Worm (Caenorhabditis elegans): Measurements from ENCODE around the gene F02D10.2.

The F02D10.2 gene

DNA sequence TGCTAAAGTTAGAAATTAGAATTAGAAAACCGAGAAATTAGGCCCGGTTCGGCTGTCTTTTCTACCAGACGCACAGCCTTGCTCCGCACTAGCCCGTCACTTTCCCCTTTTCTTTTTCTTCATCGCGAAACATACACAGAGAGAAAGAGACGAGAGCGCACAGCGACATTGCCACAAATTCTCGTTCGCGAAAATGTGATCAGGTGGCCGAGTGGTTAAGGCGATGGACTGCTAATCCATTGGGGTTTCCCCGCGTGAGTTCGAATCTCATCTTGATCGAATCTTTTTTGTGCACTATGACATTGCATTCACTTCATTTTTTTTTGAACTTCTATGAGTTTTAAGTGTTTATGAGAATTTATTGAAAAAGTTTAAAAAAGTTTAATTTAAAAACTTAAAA, 21.2 kb downstream of the F02D10.2 start:
- TF ChIP-seq zip-4 (GFP tag; optimal IDR thresholded peaks at IDR 0.05), result no peak
- TF ChIP-seq mep-1 (tag; optimal IDR thresholded peaks at IDR 0.05), result peak; percentile 35
- TF ChIP-seq nhr-71 (tag; optimal IDR thresholded peaks at IDR 0.05), result peak; percentile 53
- TF ChIP-seq nhr-20 (tag; optimal IDR thresholded peaks at IDR 0.05), result peak; percentile 46
- peak; percentile 5 to 44 for TF ChIP-seq lsy-2 (tag; optimal IDR thresholded peaks at IDR 0.05)
- TF ChIP-seq C04F5.9 (tag; optimal IDR thresholded peaks at IDR 0.05), result no peak
- TF ChIP-seq pqm-1 (tag; optimal IDR thresholded peaks at IDR 0.05), result no peak
- no peak for TF ChIP-seq mab-9 (GFP tag; IDR thresholded peaks at IDR 0.05)
- no peak for TF ChIP-seq unc-98 (GFP tag; IDR thresholded peaks at IDR 0.05)
- peak; percentile 9 to 48 (median 45) for TF ChIP-seq ceh-82 (tag; optimal IDR thresholded peaks at IDR 0.05)
- no peak for TF ChIP-seq ceh-90 (tag; optimal IDR thresholded peaks at IDR 0.05)
- peak; percentile 68 for TF ChIP-seq fkh-10 (GFP tag; optimal IDR thresholded peaks at IDR 0.05)
- peak in 1 of 2 experiments; percentile 45 for TF ChIP-seq lin-35 (GFP tag; optimal IDR thresholded peaks at IDR 0.05)
- peak; percentile 25 for TF ChIP-seq unc-86 (tag; optimal IDR thresholded peaks at IDR 0.05)
- TF ChIP-seq nhr-28 (tag; optimal IDR thresholded peaks at IDR 0.05), result no peak
- peak; percentile 81 for TF ChIP-seq dsc-1 (tag; optimal IDR thresholded peaks at IDR 0.05)
- peak; percentile 29 for TF ChIP-seq nhr-77 (tag; optimal IDR thresholded peaks at IDR 0.05)
- no peak for TF ChIP-seq elt-3 (tag; optimal IDR thresholded peaks at IDR 0.05)
- TF ChIP-seq mdl-1 (tag; optimal IDR thresholded peaks at IDR 0.05), result peak in 1 of 2 experiments; percentile 44
- TF ChIP-seq nhr-85 (tag), result no peak
- peak; percentile 79 for TF ChIP-seq nhr-47 (tag; optimal IDR thresholded peaks at IDR 0.05)
- peak; percentile 43 for TF ChIP-seq egl-13 (tag; optimal IDR thresholded peaks at IDR 0.05)
- no peak for TF ChIP-seq nhr-11 (tag; optimal IDR thresholded peaks at IDR 0.05)
- TF ChIP-seq tbx-2 (tag; optimal IDR thresholded peaks at IDR 0.05), result peak; percentile 48
- TF ChIP-seq nhr-90 (tag; optimal IDR thresholded peaks at IDR 0.05; ENCODE audit: poor library complexity), result peak; percentile 36
- TF ChIP-seq sptf-1 (tag; optimal IDR thresholded peaks at IDR 0.05), result no peak
- peak; percentile 33 for TF ChIP-seq sox-4 (tag; optimal IDR thresholded peaks at IDR 0.05)
- no peak for TF ChIP-seq lin-15B (tag; optimal IDR thresholded peaks at IDR 0.05)
- TF ChIP-seq hlh-4 (tag; optimal IDR thresholded peaks at IDR 0.05), result no peak
- no peak for TF ChIP-seq lin-39 (tag; optimal IDR thresholded peaks at IDR 0.05)
- peak; percentile 24 for TF ChIP-seq swsn-7 (tag; optimal IDR thresholded peaks at IDR 0.05)
- TF ChIP-seq ztf-11 (tag; optimal IDR thresholded peaks at IDR 0.05), result peak in 1 of 2 experiments; percentile 24
- no peak for TF ChIP-seq unc-30 (tag; optimal IDR thresholded peaks at IDR 0.05)
- peak; percentile 25 for TF ChIP-seq lin-14 (GFP tag; optimal IDR thresholded peaks at IDR 0.05)
- TF ChIP-seq jun-1 (tag; optimal IDR thresholded peaks at IDR 0.05), result peak; percentile 57
- TF ChIP-seq sup-37 (GFP tag; optimal IDR thresholded peaks at IDR 0.05), result no peak
- TF ChIP-seq fkh-8 (tag; optimal IDR thresholded peaks at IDR 0.05), result peak; percentile 47
- TF ChIP-seq fos-1 (tag; optimal IDR thresholded peaks at IDR 0.05), result peak; percentile 33
- TF ChIP-seq egl-27 (tag; optimal IDR thresholded peaks at IDR 0.05), result no peak
- peak; percentile 30 for TF ChIP-seq xbp-1 (tag; optimal IDR thresholded peaks at IDR 0.05)
- no peak for TF ChIP-seq ceh-63 (GFP tag; optimal IDR thresholded peaks at IDR 0.05)
- TF ChIP-seq rnt-1 (tag; optimal IDR thresholded peaks at IDR 0.05), result peak; percentile 59
- TF ChIP-seq isw-1 (GFP tag; IDR thresholded peaks at IDR 0.05), result peak; percentile 11; the same call in 1 of the 2 replicates
- no peak for TF ChIP-seq snpc-4 (tag; optimal IDR thresholded peaks at IDR 0.05)
- TF ChIP-seq snu-23 (GFP tag; optimal IDR thresholded peaks at IDR 0.05), result peak; percentile 74
- peak; percentile 50 for TF ChIP-seq nhr-19 (GFP tag; conservative IDR thresholded peaks at IDR 0.05)
- TF ChIP-seq efl-1 (optimal IDR thresholded peaks at IDR 0.05), result no peak
- TF ChIP-seq efl-1 (GFP tag; optimal IDR thresholded peaks at IDR 0.05 in 1 of 2), result peak in 1 of 2 experiments; percentile 41
- no peak for TF ChIP-seq alr-1 (tag; optimal IDR thresholded peaks at IDR 0.05; ENCODE audit: borderline replicate concordance)
- peak; percentile 58 for TF ChIP-seq C16A3.4 (tag; optimal IDR thresholded peaks at IDR 0.05)
- TF ChIP-seq ceh-88 (GFP tag; IDR thresholded peaks at IDR 0.05), result peak; percentile 30; the same call in 1 of the 2 replicates
- no peak for TF ChIP-seq pax-3 (tag; optimal IDR thresholded peaks at IDR 0.05)

Data from whole organism, L1 larva.